Worm (Caenorhabditis elegans) whole organism, L1 larva: ENCODE data around the gene F10E7.5.

Source experiments
- C04F5.9 ChIP-seq: sonication (generic microtip); optimal IDR thresholded peaks from 2 replicates; lab custom pipeline; 2016; ENCODE audit warnings: missing genetic modification characterization, missing compliant biosample characterization
- C16A3.4 ChIP-seq: fragments of 150-350 bp; optimal IDR thresholded peaks from 2 replicates; lab custom pipeline; 2014; ENCODE audit warnings: missing biosample characterization, missing genetic modification characterization
- Y116A8C.19 ChIP-seq: sonication (generic microtip); optimal IDR thresholded peaks from 2 replicates; lab custom pipeline; 2016; ENCODE audit warnings: missing compliant biosample characterization, missing genetic modification characterization, borderline replicate concordance
- aha-1 ChIP-seq: fragments of 150-350 bp; optimal IDR thresholded peaks from 2 replicates; lab custom pipeline; 2014; ENCODE audit warnings: missing biosample characterization, missing genetic modification characterization
- alr-1 ChIP-seq: fragments of 200-800 bp; sonication (Bioruptor generic); optimal IDR thresholded peaks from 2 replicates; lab custom pipeline; 2018; ENCODE audit warnings: borderline replicate concordance, mild to moderate bottlenecking, missing genetic modification characterization, missing compliant biosample characterization
- ama-1 ChIP-seq: fragments of 150-350 bp; optimal IDR thresholded peaks from 2 replicates; lab custom pipeline; 2014
- blmp-1 ChIP-seq: fragments of 150-350 bp; optimal IDR thresholded peaks from 2 replicates; lab custom pipeline; 2014; ENCODE audit warnings: missing biosample characterization, missing genetic modification characterization
- ceh-63 ChIP-seq: fragments of 200-800 bp; sonication (Bioruptor generic); optimal IDR thresholded peaks from 2 replicates; lab custom pipeline; 2018; ENCODE audit warnings: mild to moderate bottlenecking, missing genetic modification characterization, missing compliant biosample characterization
- ceh-88 ChIP-seq: fragments of 200-800 bp; sonication (Bioruptor generic); IDR thresholded peaks from 2 replicates; pipeline ENCODE4 v1.3.6; 2022; ENCODE audit warnings: missing genetic modification characterization, missing compliant biosample characterization
- ceh-90 ChIP-seq: sonication (generic microtip); optimal IDR thresholded peaks from 2 replicates; lab custom pipeline; 2016; ENCODE audit warnings: missing genetic modification characterization, missing compliant biosample characterization
- ces-1 ChIP-seq: fragments of 150-350 bp; optimal IDR thresholded peaks from 2 replicates; lab custom pipeline; 2014; ENCODE audit warnings: missing biosample characterization, missing genetic modification reagents, missing genetic modification characterization
- dpl-1 ChIP-seq, 3 experiments: fragments of 150-350 bp in 2 of 3; sonication (generic microtip) in 1 of 3; optimal IDR thresholded peaks; 2 replicates each; lab custom pipeline; 2014 to 2017; ENCODE audit warnings: missing biosample characterization in 3 of 3, missing genetic modification characterization in 3 of 3, missing genetic modification reagents in 3 of 3
- efl-1 ChIP-seq, 4 experiments: fragments of 150-350 bp; optimal IDR thresholded peaks in 3 of 4; peaks in 1 of 4; 1 replicate in 1 of 4; 2 replicates in 3 of 4; lab custom pipeline; 2014; ENCODE audit warnings: missing biosample characterization in 2 of 4, missing genetic modification characterization in 2 of 4, missing genetic modification reagents in 2 of 4
- egl-13 ChIP-seq: sonication (generic microtip); optimal IDR thresholded peaks from 2 replicates; lab custom pipeline; 2016; ENCODE audit warnings: missing genotype, missing genetic modification reagents, missing genetic modification characterization, missing compliant biosample characterization
- elt-2 ChIP-seq: sonication (generic microtip); optimal IDR thresholded peaks from 2 replicates; lab custom pipeline; 2016; ENCODE audit warnings: missing genetic modification characterization, mild to moderate bottlenecking, inconsistent platforms, missing compliant biosample characterization, missing genetic modification reagents
- ets-5 ChIP-seq: fragments of 200-800 bp; sonication (Bioruptor generic); IDR thresholded peaks from 2 replicates; pipeline ENCODE4 v1.3.6; 2022; ENCODE audit warnings: missing genetic modification characterization, missing compliant biosample characterization
- fkh-10 ChIP-seq: sonication (generic microtip); optimal IDR thresholded peaks from 2 replicates; lab custom pipeline; 2017; ENCODE audit warnings: missing biosample characterization, missing genetic modification reagents, missing genetic modification characterization
- fos-1 ChIP-seq: fragments of 150-350 bp; optimal IDR thresholded peaks from 2 replicates; lab custom pipeline; 2014; ENCODE audit warnings: missing biosample characterization, missing genetic modification characterization
- hlh-17 ChIP-seq: fragments of 200-800 bp; sonication (Bioruptor generic); optimal IDR thresholded peaks from 2 replicates; lab custom pipeline; 2018; ENCODE audit warnings: missing genetic modification characterization, mild to moderate bottlenecking, missing compliant biosample characterization, moderate library complexity, borderline replicate concordance
- hpl-2 ChIP-seq: fragments of 150-350 bp; optimal IDR thresholded peaks from 2 replicates; lab custom pipeline; 2014; ENCODE audit warnings: missing biosample characterization, missing genetic modification reagents, missing genetic modification characterization
- irx-1 ChIP-seq: sonication (generic microtip); optimal IDR thresholded peaks from 2 replicates; lab custom pipeline; 2016; ENCODE audit warnings: missing genetic modification characterization, missing compliant biosample characterization
- isw-1 ChIP-seq: fragments of 200-800 bp; sonication (Bioruptor generic); IDR thresholded peaks from 2 replicates; pipeline ENCODE4 v1.3.6; 2022; ENCODE audit warnings: missing genetic modification characterization, missing compliant biosample characterization
- jun-1 ChIP-seq: fragments of 150-350 bp; optimal IDR thresholded peaks from 2 replicates; lab custom pipeline; 2014; ENCODE audit warnings: missing biosample characterization, missing genetic modification reagents, missing genetic modification characterization
- lin-14 ChIP-seq: fragments of 200-800 bp; sonication (Bioruptor generic); optimal IDR thresholded peaks from 2 replicates; lab custom pipeline; 2018; ENCODE audit warnings: mild to moderate bottlenecking, missing genetic modification characterization, moderate library complexity, missing compliant biosample characterization
- lin-35 ChIP-seq, 2 experiments: fragments of 150-350 bp; optimal IDR thresholded peaks; 2 replicates each; lab custom pipeline; 2014; ENCODE audit warnings: missing biosample characterization in 2 of 2, missing genetic modification characterization in 2 of 2, missing genetic modification reagents in 2 of 2
- lir-3 ChIP-seq: sonication (generic microtip); optimal IDR thresholded peaks from 2 replicates; lab custom pipeline; 2016; ENCODE audit warnings: mild to moderate bottlenecking, missing genetic modification characterization, moderate library complexity, missing compliant biosample characterization; ENCODE audit not compliant: poor library complexity
- lsy-2 ChIP-seq, 2 experiments: fragments of 150-350 bp; optimal IDR thresholded peaks; 2 replicates each; lab custom pipeline; 2014; ENCODE audit warnings: missing biosample characterization in 2 of 2, missing genetic modification characterization in 2 of 2
- mdl-1 ChIP-seq, 2 experiments: fragments of 150-350 bp; optimal IDR thresholded peaks; 2 replicates each; lab custom pipeline; 2014 to 2017; ENCODE audit warnings: missing biosample characterization in 2 of 2, missing genetic modification characterization in 2 of 2, inconsistent platforms in 1 of 2
- mef-2 ChIP-seq: fragments of 150-350 bp; optimal IDR thresholded peaks from 2 replicates; lab custom pipeline; 2014; ENCODE audit warnings: missing biosample characterization, missing genetic modification characterization
- mep-1 ChIP-seq: fragments of 150-350 bp; optimal IDR thresholded peaks from 2 replicates; lab custom pipeline; 2014; ENCODE audit warnings: missing biosample characterization, missing genetic modification characterization
- nhr-11 ChIP-seq: fragments of 150-350 bp; optimal IDR thresholded peaks from 2 replicates; lab custom pipeline; 2014; ENCODE audit warnings: missing biosample characterization, missing genetic modification characterization
- nhr-12 ChIP-seq: sonication (generic microtip); optimal IDR thresholded peaks from 2 replicates; lab custom pipeline; 2017; ENCODE audit warnings: missing biosample characterization, missing genetic modification characterization
- nhr-19 ChIP-seq: fragments of 200-800 bp; sonication (Bioruptor generic); conservative IDR thresholded peaks from 2 replicates; pipeline ENCODE4 v1.3.6; 2022; ENCODE audit warnings: missing genetic modification characterization, missing compliant biosample characterization
- nhr-28 ChIP-seq: fragments of 150-350 bp; optimal IDR thresholded peaks from 2 replicates; lab custom pipeline; 2014; ENCODE audit warnings: missing biosample characterization, missing genetic modification characterization
- nhr-77 ChIP-seq: fragments of 150-350 bp; optimal IDR thresholded peaks from 2 replicates; lab custom pipeline; 2014; ENCODE audit warnings: missing biosample characterization, missing genetic modification characterization
- nhr-84 ChIP-seq: sonication (generic microtip); optimal IDR thresholded peaks from 2 replicates; lab custom pipeline; 2017; ENCODE audit warnings: missing biosample characterization, missing genetic modification characterization
- pax-3 ChIP-seq: fragments of 200-800 bp; sonication (Bioruptor generic); optimal IDR thresholded peaks from 2 replicates; lab custom pipeline; 2018; ENCODE audit warnings: mild to moderate bottlenecking, missing genetic modification characterization, moderate library complexity, missing compliant biosample characterization
- rnt-1 ChIP-seq: sonication (generic microtip); optimal IDR thresholded peaks from 2 replicates; lab custom pipeline; 2016; ENCODE audit warnings: mild to moderate bottlenecking, missing genetic modification characterization, moderate library complexity, missing compliant biosample characterization
- skn-1 ChIP-seq: fragments of 150-350 bp; optimal IDR thresholded peaks from 2 replicates; lab custom pipeline; 2014; ENCODE audit warnings: missing biosample characterization, missing genetic modification characterization
- snpc-4 ChIP-seq: fragments of 150-350 bp; optimal IDR thresholded peaks from 2 replicates; lab custom pipeline; 2014; ENCODE audit warnings: missing biosample characterization, missing genetic modification characterization
- sptf-1 ChIP-seq: fragments of 150-350 bp; optimal IDR thresholded peaks from 2 replicates; lab custom pipeline; 2014; ENCODE audit warnings: missing biosample characterization, missing genetic modification characterization
- sup-37 ChIP-seq: fragments of 200-800 bp; sonication (Bioruptor generic); optimal IDR thresholded peaks from 2 replicates; lab custom pipeline; 2018; ENCODE audit warnings: mild to moderate bottlenecking, missing genetic modification characterization, missing compliant biosample characterization
- swsn-7 ChIP-seq: sonication (generic microtip); optimal IDR thresholded peaks from 2 replicates; lab custom pipeline; 2016; ENCODE audit warnings: missing genetic modification characterization, missing compliant biosample characterization
- tbx-2 ChIP-seq: sonication (generic microtip); optimal IDR thresholded peaks from 2 replicates; lab custom pipeline; 2016; ENCODE audit warnings: missing genetic modification characterization, missing compliant biosample characterization
- unc-30 ChIP-seq: sonication (generic microtip); optimal IDR thresholded peaks from 2 replicates; lab custom pipeline; 2017; ENCODE audit warnings: missing biosample characterization, missing genetic modification characterization
- unc-62 ChIP-seq: fragments of 150-350 bp; optimal IDR thresholded peaks from 2 replicates; lab custom pipeline; 2014; ENCODE audit warnings: missing biosample characterization, missing genetic modification reagents, missing genetic modification characterization
- unc-86 ChIP-seq: sonication (generic microtip); optimal IDR thresholded peaks from 2 replicates; lab custom pipeline; 2016; ENCODE audit warnings: missing genetic modification characterization, missing compliant biosample characterization
- vab-15 ChIP-seq: sonication (generic microtip); optimal IDR thresholded peaks from 2 replicates; lab custom pipeline; 2017; ENCODE audit warnings: missing genotype, mild to moderate bottlenecking, missing genetic modification characterization, missing compliant biosample characterization
- zag-1 ChIP-seq: fragments of 150-350 bp; optimal IDR thresholded peaks from 2 replicates; lab custom pipeline; 2014; ENCODE audit warnings: missing biosample characterization, missing genetic modification characterization
- zip-4 ChIP-seq: fragments of 200-800 bp; sonication (Bioruptor generic); optimal IDR thresholded peaks from 2 replicates; lab custom pipeline; 2018; ENCODE audit warnings: mild to moderate bottlenecking, missing genetic modification characterization, moderate library complexity, missing compliant biosample characterization

The F10E7.5 gene

ce11 chrII:7111657-7112049 is at the start of gene F10E7.5 (continued):
- TF ChIP-seq sptf-1 (no peak), efl-1 (optimal IDR thresholded peaks at IDR 0.05; lab: Kevin White, UChicago) (peak; percentile 59 to 69), efl-1 (GFP tag; optimal IDR thresholded peaks at IDR 0.05 in 1 of 2; lab: Kevin White, UChicago) (peak; percentile 66 to 95), aha-1 (tag; lab: Kevin White, UChicago) (no peak), nhr-77 (no peak), zag-1 (tag; lab: Kevin White, UChicago) (no peak), hpl-2 (GFP tag; lab: Kevin White, UChicago) (no peak), ceh-88 (GFP tag; lab: Robert Waterston, UW) (no peak), C16A3.4 (tag; lab: Kevin White, UChicago) (peak; percentile 66), unc-62 (GFP tag; lab: Kevin White, UChicago) (no peak), lsy-2 (tag; optimal IDR thresholded peaks at IDR 0.05; lab: Kevin White, UChicago) (peak; percentile 97 to 99), vab-15 (tag; lab: Kevin White, UChicago) (no peak), nhr-12 (no peak), dpl-1 (GFP tag; optimal IDR thresholded peaks at IDR 0.05; lab: Kevin White, UChicago) (peak; percentile 21 to 69 (median 68)), jun-1 (tag; lab: Kevin White, UChicago) (peak; percentile 30), mdl-1 (tag; optimal IDR thresholded peaks at IDR 0.05; lab: Kevin White, UChicago) (peak in 1 of 2 experiments; percentile 36), snpc-4 (tag; lab: Kevin White, UChicago) (peak; percentile 23), unc-30 (tag; lab: Kevin White, UChicago) (no peak), ama-1 (no peak), nhr-28 (tag; lab: Kevin White, UChicago) (no peak), lin-14 (GFP tag; lab: Kevin White, UChicago) (no peak), fkh-10 (GFP tag; lab: Kevin White, UChicago) (no peak), ceh-63 (GFP tag; lab: Kevin White, UChicago) (no peak), unc-86 (tag; lab: Kevin White, UChicago) (peak; percentile 14), sup-37 (GFP tag; lab: Kevin White, UChicago) (no peak), rnt-1 (tag; lab: Kevin White, UChicago) (peak; percentile 53), ets-5 (GFP tag; lab: Robert Waterston, UW) (no peak), swsn-7 (tag; lab: Kevin White, UChicago) (peak; percentile 34), irx-1 (tag; lab: Kevin White, UChicago) (no peak), lir-3 (tag; lab: Kevin White, UChicago) (no peak), nhr-19 (no peak), ces-1 (GFP tag; lab: Kevin White, UChicago) (no peak)

ce11 chrII:7065391-7065790 is 46.4 kb upstream of the F10E7.5 start, which contains the start of gene nos-2:
Gene nos-2 (plus strand): TSS chrII:7065618.
- TF ChIP-seq hlh-17 (GFP tag; lab: Kevin White, UChicago) (no peak), C04F5.9 (tag; lab: Kevin White, UChicago) (no peak), ceh-90 (no peak), blmp-1 (tag; lab: Kevin White, UChicago) (no peak), nhr-11 (tag; lab: Kevin White, UChicago) (no peak), vab-15 (tag; lab: Kevin White, UChicago) (no peak), nhr-84 (tag; lab: Kevin White, UChicago) (no peak), nhr-77 (no peak), pax-3 (tag; lab: Kevin White, UChicago) (no peak), ces-1 (GFP tag; lab: Kevin White, UChicago) (no peak), alr-1 (tag; lab: Kevin White, UChicago) (no peak), unc-30 (tag; lab: Kevin White, UChicago) (no peak), egl-13 (no peak)

ce11 chrII:7069866-7070265 is 41.9 kb upstream of the F10E7.5 start, which contains the start of gene him-14:
Gene him-14 (minus strand): TSS chrII:7069966.
- TF ChIP-seq nhr-11 (tag; lab: Kevin White, UChicago): no peak
- no peak for TF ChIP-seq alr-1 (tag; lab: Kevin White, UChicago)
- TF ChIP-seq nhr-12: no peak
- no peak for TF ChIP-seq lin-35 (GFP tag; optimal IDR thresholded peaks at IDR 0.05; lab: Kevin White, UChicago)
- TF ChIP-seq zag-1 (tag; lab: Kevin White, UChicago): no peak
- TF ChIP-seq mef-2 (tag; lab: Kevin White, UChicago): no peak
- TF ChIP-seq ama-1: no peak
- no peak for TF ChIP-seq zip-4
- no peak for TF ChIP-seq ceh-88 (GFP tag; lab: Robert Waterston, UW)
- no peak for TF ChIP-seq mep-1 (tag; lab: Kevin White, UChicago)
- TF ChIP-seq Y116A8C.19 (tag; lab: Kevin White, UChicago): no peak
- TF ChIP-seq isw-1 (GFP tag; lab: Robert Waterston, UW): no peak
- no peak for TF ChIP-seq fos-1 (tag; lab: Kevin White, UChicago)
- TF ChIP-seq tbx-2 (tag; lab: Kevin White, UChicago): no peak
- TF ChIP-seq skn-1 (tag; lab: Kevin White, UChicago): no peak
- no peak for TF ChIP-seq elt-2
